Fruit fly (Drosophila melanogaster) S2 (cell line): ENCODE measurements around the gene CheA84a.

Source experiments
- CG8478 ChIP-seq: fragments of >200 bp; optimal IDR thresholded peaks from 2 replicates; lab custom pipeline; 2018
- CTCF ChIP-seq, 2 experiments: fragments of >200 bp; optimal IDR thresholded peaks; 2 replicates each; lab custom pipeline; 2018

CheA84a gene

dm6 chr3R:8193120-8193519, 11.5 kb downstream of the CheA84a start:
- TF ChIP-seq CG8478 (no peak), CTCF (optimal IDR thresholded peaks at IDR 0.05; lab: Kevin White, UChicago) (no peak)

- TF ChIP-seq CTCF (optimal IDR thresholded peaks at IDR 0.05; lab: Kevin White, UChicago), result no peak
Observed at dm6 chr3R:8192261-8192917, 12.2 kb downstream of the CheA84a start.

dm6 chr3R:8190866-8191265, 13.8 kb downstream of the CheA84a start:
- TF ChIP-seq CTCF (optimal IDR thresholded peaks at IDR 0.05; lab: Kevin White, UChicago) (peak; percentile 47 to 54), CG8478 (peak; percentile 55)

- no peak for TF ChIP-seq CG8478
- TF ChIP-seq CTCF (optimal IDR thresholded peaks at IDR 0.05; lab: Kevin White, UChicago), result no peak
Observed at dm6 chr3R:8189473-8189872, 15.2 kb downstream of the CheA84a start.

dm6 chr3R:8187446-8188133, 17.0 kb downstream of the CheA84a start:
- TF ChIP-seq CTCF (optimal IDR thresholded peaks at IDR 0.05; lab: Kevin White, UChicago) (no peak), CG8478 (no peak)

DNA sequence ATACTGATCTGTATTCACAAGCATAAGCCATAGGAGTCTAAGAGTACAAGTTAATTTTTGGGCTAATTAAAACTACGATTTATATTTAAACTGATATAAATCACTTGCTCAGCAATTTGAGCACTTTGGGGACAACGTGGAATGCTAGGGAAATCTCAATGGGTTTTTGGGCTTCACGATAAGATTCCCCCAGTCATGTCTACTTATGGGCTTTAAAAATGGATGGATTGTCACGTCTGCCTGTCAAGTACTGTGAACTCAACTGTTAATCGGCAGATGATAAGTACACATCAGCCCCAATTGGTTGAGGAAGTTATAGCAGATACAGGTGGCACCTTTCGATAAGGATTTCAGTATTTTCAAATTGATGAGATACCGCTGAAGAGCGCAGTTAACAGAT, 21.1 kb downstream of the CheA84a start:
- no peak for TF ChIP-seq CG8478
- TF ChIP-seq CTCF (optimal IDR thresholded peaks at IDR 0.05; lab: Kevin White, UChicago), result no peak

DNA sequence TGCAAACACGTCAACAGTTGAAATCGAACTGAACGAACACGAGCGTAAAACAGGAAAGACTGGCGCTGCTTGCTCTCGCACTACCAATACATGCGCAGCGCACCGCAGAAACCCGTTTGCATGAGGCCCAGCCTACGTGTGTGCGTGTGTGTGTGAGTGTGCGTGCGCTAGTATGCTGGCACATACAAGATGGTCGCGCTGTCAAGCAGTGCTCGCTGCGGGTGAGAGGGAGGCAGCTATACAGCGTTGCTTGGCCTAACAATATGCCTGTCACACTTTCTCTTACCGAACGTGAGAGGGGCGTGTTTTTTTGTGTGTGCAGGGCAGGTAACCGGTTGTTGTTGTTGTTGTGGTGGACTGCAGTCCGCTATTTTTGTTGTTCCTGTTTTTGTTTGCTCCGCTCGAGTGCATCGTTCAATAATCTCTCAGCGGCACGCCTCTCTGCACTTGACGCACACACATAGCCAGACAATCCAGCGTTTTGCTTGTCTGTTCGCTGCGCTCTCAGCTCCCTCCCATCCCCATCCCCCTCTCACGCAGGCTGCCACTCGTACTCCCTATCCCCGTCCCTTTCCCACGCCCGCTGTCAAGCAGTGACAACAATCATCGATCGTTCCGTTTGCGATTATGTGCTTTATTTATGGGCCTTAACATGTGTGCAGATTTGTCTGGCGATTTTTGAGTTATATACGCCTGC, 23.1 kb downstream of the CheA84a start, which contains the start of gene grn:
Gene grn (minus strand): TSS at position 33 of the 697 bp plus-strand sequence.
- TF ChIP-seq CG8478 (peak; percentile 12), CTCF (optimal IDR thresholded peaks at IDR 0.05; lab: Kevin White, UChicago) (peak; percentile 20 to 65)

- TF ChIP-seq CG8478 (no peak), CTCF (optimal IDR thresholded peaks at IDR 0.05; lab: Kevin White, UChicago) (no peak)
Observed at dm6 chr3R:8180376-8181011, 24.1 kb downstream of the CheA84a start.

dm6 chr3R:8176058-8176673, 28.5 kb downstream of the CheA84a start:
- no peak for TF ChIP-seq CTCF (optimal IDR thresholded peaks at IDR 0.05; lab: Kevin White, UChicago)
- TF ChIP-seq CG8478, result no peak

DNA sequence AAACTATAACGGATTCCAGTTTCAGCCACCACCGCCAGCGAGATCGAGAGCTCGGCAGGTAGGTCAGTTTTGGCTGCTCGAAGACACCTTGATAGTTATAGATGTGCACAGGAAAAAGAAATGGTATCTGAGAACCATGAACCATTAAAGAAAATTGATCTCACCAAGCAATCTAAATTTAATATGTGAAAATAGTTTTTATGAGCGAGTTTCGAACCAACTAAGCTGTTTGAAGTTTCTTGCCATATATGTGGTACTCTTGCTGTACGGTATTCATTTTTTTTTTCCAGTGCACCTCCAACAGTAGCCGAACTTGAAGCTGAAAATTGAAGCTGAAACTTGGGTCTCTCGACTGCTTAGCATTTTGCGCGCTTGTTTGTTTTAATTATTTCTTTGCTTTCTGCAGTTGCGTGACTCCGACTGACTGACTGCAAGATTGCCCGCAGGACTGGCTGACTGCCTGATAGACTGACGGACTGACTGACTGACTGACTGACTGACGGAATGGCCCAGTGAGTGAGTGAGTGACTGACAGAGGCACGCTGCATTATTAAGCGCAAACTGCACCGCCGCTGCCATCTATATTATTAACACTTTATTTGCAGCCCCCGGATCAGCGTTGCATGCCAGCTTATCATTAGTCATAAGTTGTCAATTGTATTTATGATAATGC, 33.0 kb downstream of the CheA84a start:
- no peak for TF ChIP-seq CG8478
- no peak for TF ChIP-seq CTCF (optimal IDR thresholded peaks at IDR 0.05; lab: Kevin White, UChicago)

DNA sequence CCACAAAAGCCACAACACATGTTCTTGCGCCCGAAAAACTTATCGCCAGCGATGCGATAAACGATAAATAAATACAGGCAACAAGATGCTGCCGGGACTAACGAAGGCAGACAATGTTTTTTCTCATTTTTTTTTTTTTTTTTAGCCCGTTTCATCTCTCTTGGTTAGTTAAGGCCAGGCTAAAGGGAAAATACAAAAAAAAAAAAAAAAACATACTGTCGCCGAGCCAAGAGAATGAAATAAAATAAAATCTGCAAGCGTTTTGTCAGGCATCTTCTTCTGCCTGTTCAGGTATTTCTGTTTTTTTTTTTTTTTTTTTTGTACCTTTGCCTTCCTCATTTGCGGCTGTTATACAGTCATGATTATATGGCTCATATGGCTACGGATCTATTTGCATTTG, 39.8 kb downstream of the CheA84a start:
- no peak for TF ChIP-seq CG8478
- TF ChIP-seq CTCF (optimal IDR thresholded peaks at IDR 0.05; lab: Kevin White, UChicago), result no peak

DNA sequence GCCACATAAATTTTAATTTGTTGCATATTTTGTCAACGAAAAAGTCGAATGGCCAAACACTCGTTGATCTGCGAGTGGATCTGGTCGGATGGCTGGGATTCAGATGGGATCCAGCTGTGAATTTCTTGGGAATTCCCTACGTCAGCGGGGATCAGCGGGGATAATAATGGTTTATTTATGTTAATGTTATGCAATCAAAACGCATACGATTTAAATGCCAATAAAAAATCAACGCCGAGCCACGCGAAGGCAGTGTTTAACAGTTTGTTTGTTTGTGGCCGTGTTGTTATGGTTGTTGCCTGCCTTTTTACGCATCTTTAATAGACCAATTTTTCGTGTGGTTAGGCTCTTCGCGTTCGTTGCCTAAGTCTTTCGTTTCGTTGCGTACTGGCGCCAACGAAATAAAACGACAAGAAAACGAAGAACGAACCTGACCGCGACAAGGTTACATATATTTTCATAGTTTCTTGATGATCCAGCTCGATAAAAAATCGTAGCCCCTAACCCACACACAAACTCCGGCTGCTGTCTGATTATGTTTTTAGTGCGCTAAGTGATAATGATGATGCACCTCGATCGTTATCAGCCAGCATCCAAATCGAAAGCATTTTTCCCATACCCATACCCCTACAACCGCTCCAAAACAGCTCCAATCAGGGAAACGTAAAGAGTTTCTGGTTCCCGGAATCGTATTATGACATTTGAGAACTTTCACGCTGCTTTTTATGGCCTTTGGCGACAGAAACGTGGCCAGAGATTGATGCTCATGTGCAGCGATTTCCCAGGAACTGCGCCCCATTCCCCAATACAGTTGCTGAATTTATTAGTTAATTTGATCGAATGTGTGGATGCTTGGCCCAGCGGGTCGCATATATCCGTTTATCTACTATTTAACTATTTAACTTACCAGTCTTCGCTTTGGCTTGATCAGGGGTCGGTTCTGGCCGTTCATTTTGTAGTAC, 44.3 kb downstream of the CheA84a start:
- TF ChIP-seq CTCF (optimal IDR thresholded peaks at IDR 0.05; lab: Kevin White, UChicago) (no peak), CG8478 (no peak)

DNA sequence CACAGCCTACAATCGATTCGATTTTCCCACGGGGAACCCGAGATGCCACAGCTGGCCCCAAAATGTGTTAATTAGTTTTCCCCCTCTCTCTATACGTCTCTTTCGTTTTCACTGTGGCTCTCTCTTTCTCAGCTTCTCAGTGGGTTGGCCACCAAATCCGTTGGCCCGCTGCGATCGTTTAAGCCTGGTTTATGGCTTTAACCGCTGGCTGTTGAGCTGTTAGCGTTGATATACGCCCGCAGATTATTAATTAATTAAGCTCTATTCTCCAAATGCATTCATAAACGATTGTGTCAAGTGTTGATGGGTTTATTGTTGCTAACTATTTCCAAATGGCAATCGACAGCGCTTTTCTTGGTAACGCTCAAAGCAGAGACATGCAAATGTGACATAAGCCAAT, 46.3 kb downstream of the CheA84a start:
- TF ChIP-seq CG8478, result no peak
- TF ChIP-seq CTCF (optimal IDR thresholded peaks at IDR 0.05; lab: Kevin White, UChicago), result no peak

DNA sequence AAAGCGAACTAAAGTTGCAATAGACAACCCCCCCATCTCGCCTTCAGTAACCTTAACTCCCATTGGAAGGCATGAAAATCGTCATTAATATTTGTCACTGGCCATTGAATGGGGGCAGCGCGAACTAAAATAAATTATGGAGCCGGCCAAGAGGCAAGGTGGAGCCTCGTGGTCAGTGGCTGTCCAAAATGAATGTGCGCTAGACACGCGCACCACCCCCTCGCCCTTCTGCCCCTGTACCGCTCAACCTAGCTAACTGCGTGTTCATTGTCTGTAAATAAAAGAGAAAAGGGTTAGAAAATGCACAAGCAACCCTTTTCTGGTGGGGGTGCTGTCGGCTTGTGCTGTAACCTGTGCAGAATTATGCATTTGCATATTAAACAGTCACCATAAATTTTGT, 47.4 kb downstream of the CheA84a start:
- no peak for TF ChIP-seq CTCF (optimal IDR thresholded peaks at IDR 0.05; lab: Kevin White, UChicago)
